Fruit fly (Drosophila melanogaster) whole organism, embryonic: Measurements from ENCODE around the gene Hex-t2.

Experiments used
- Atf-2 ChIP-seq: fragments of 200-800 bp; sonication (Bioruptor generic); optimal IDR thresholded peaks from 2 replicates; lab custom pipeline; 2016; ENCODE audit warnings: missing biosample characterization, missing genetic modification characterization
- CG11247 ChIP-seq: fragments of 200-800 bp; sonication (Bioruptor generic); IDR thresholded peaks from 2 replicates; pipeline ENCODE4 v1.3.6; 2022; ENCODE audit warnings: missing biosample characterization, missing genetic modification characterization
- CG12769 ChIP-seq: fragments of 200-800 bp; sonication (Bioruptor generic); optimal IDR thresholded peaks from 2 replicates; lab custom pipeline; 2019; ENCODE audit warnings: missing biosample characterization, mild to moderate bottlenecking, missing genetic modification characterization, moderate library complexity
- CG13894 ChIP-seq: fragments of 200-800 bp; sonication (Bioruptor generic); optimal IDR thresholded peaks from 3 replicates; lab custom pipeline; 2018; ENCODE audit warnings: missing biosample characterization, mild to moderate bottlenecking, missing genetic modification characterization, moderate library complexity
- CG18262 ChIP-seq: fragments of 200-800 bp; optimal IDR thresholded peaks from 3 replicates; lab custom pipeline; 2019; ENCODE audit warnings: missing biosample characterization, mild to moderate bottlenecking, missing genetic modification characterization, moderate library complexity
- CG2116 ChIP-seq: fragments of 200-800 bp; sonication (Bioruptor generic); optimal IDR thresholded peaks from 3 replicates; lab custom pipeline; 2018; ENCODE audit warnings: missing biosample characterization, mild to moderate bottlenecking, missing genetic modification characterization
- CG2889 ChIP-seq: fragments of 200-800 bp; sonication (Bioruptor generic); IDR thresholded peaks from 3 replicates; pipeline ENCODE4 v1.3.6; 2022; ENCODE audit warnings: missing biosample characterization, missing genetic modification characterization
- CG3163 ChIP-seq: fragments of 200-800 bp; sonication (Bioruptor generic); optimal IDR thresholded peaks from 3 replicates; lab custom pipeline; 2016; ENCODE audit warnings: missing biosample characterization, missing genetic modification characterization
- CG5180 ChIP-seq: fragments of 200-800 bp; sonication (Bioruptor generic); optimal IDR thresholded peaks from 3 replicates; lab custom pipeline; 2017; ENCODE audit warnings: missing biosample characterization, missing genetic modification characterization, mild to moderate bottlenecking, moderate library complexity, missing genetic modification reagents
- CG6689 ChIP-seq: fragments of 200-800 bp; sonication (Bioruptor generic); IDR thresholded peaks from 2 replicates; pipeline ENCODE4 v1.3.6; 2022; ENCODE audit warnings: missing biosample characterization, missing genetic modification characterization
- CG7786 ChIP-seq: fragments of 200-800 bp; sonication (Bioruptor generic); optimal IDR thresholded peaks from 2 replicates; lab custom pipeline; 2016; ENCODE audit warnings: missing biosample characterization, missing genetic modification characterization
- CG7928 ChIP-seq: fragments of 200-800 bp; sonication (Bioruptor generic); optimal IDR thresholded peaks from 2 replicates; lab custom pipeline; 2017; ENCODE audit warnings: missing biosample characterization, mild to moderate bottlenecking, missing genetic modification characterization
- Camta ChIP-seq: fragments of 200-800 bp; sonication (Bioruptor generic); optimal IDR thresholded peaks from 2 replicates; lab custom pipeline; 2016; ENCODE audit warnings: missing biosample characterization, missing genetic modification characterization
- Deaf1 ChIP-seq: fragments of 200-800 bp; optimal IDR thresholded peaks from 3 replicates; lab custom pipeline; 2019; ENCODE audit warnings: missing biosample characterization, mild to moderate bottlenecking, missing genetic modification characterization, moderate library complexity
- Doc3 ChIP-seq: fragments of 200-800 bp; sonication (Bioruptor generic); IDR thresholded peaks from 3 replicates; pipeline ENCODE4 v1.3.6; 2022; ENCODE audit warnings: missing biosample characterization, missing genetic modification characterization; ENCODE audit not compliant: partially characterized antibody
- Dp ChIP-seq: fragments of 200-800 bp; sonication (Bioruptor generic); optimal IDR thresholded peaks from 2 replicates; lab custom pipeline; 2018; ENCODE audit warnings: missing biosample characterization, mild to moderate bottlenecking, missing genetic modification characterization, moderate library complexity
- E2f1 ChIP-seq: fragments of 200-800 bp; sonication (Bioruptor generic); IDR thresholded peaks from 2 replicates; pipeline ENCODE4 v1.3.6; 2022; ENCODE audit warnings: missing biosample characterization, missing genetic modification characterization
- Gug ChIP-seq: fragments of 200-800 bp; sonication (Bioruptor generic); IDR thresholded peaks from 4 replicates; pipeline ENCODE4 v1.3.6; 2022; ENCODE audit warnings: missing biosample characterization, missing genetic modification characterization
- Hmx ChIP-seq: fragments of 200-800 bp; sonication (Bioruptor generic); optimal IDR thresholded peaks from 2 replicates; lab custom pipeline; 2016; ENCODE audit warnings: missing biosample characterization, missing genetic modification characterization
- Kr ChIP-seq: fragments of 200-800 bp; sonication (Bioruptor generic); optimal IDR thresholded peaks from 2 replicates; lab custom pipeline; 2017; ENCODE audit warnings: missing biosample characterization, mild to moderate bottlenecking, missing genetic modification characterization
- Max ChIP-seq: fragments of 200-800 bp; sonication (Bioruptor generic); optimal IDR thresholded peaks from 2 replicates; lab custom pipeline; 2016; ENCODE audit warnings: missing biosample characterization, mild to moderate bottlenecking, missing genetic modification characterization
- Med ChIP-seq: fragments of 200-800 bp; sonication (Bioruptor generic); peaks from one replicate; lab custom pipeline; 2016; ENCODE audit warnings: missing biosample characterization, missing genetic modification characterization, mild to moderate bottlenecking, inconsistent platforms, moderate library complexity
- Optix ChIP-seq: fragments of 200-800 bp; sonication (Bioruptor generic); IDR thresholded peaks from 3 replicates; pipeline ENCODE4 v1.3.6; 2022; ENCODE audit warnings: missing biosample characterization, missing genetic modification characterization
- Rfx ChIP-seq: fragments of 200-800 bp; sonication (Bioruptor generic); IDR thresholded peaks from 2 replicates; pipeline ENCODE4 v1.3.6; 2022; ENCODE audit warnings: missing biosample characterization, missing genetic modification characterization
- Sry-β ChIP-seq: fragments of 200-800 bp; sonication (Bioruptor generic); optimal IDR thresholded peaks from 2 replicates; lab custom pipeline; 2018; ENCODE audit warnings: missing biosample characterization, mild to moderate bottlenecking, missing genetic modification characterization, moderate library complexity
- TFAM ChIP-seq: fragments of 200-800 bp; sonication (Bioruptor generic); optimal IDR thresholded peaks from 2 replicates; lab custom pipeline; 2017; ENCODE audit warnings: missing biosample characterization, missing genetic modification characterization, inconsistent platforms
- Vsx1 ChIP-seq: fragments of 200-800 bp; sonication (Bioruptor generic); optimal IDR thresholded peaks from 2 replicates; lab custom pipeline; 2017; ENCODE audit warnings: missing biosample characterization, mild to moderate bottlenecking, missing genetic modification characterization, missing genetic modification reagents
- aop ChIP-seq: fragments of 200-800 bp; sonication (Bioruptor generic); IDR thresholded peaks from 2 replicates; pipeline ENCODE4 v1.3.6; 2022; ENCODE audit warnings: missing biosample characterization, missing genetic modification characterization
- caup ChIP-seq: fragments of 200-800 bp; sonication (Bioruptor generic); optimal IDR thresholded peaks from 3 replicates; lab custom pipeline; 2017; ENCODE audit warnings: missing biosample characterization, mild to moderate bottlenecking, missing genetic modification characterization, moderate library complexity; ENCODE audit not compliant: severe bottlenecking
- chinmo ChIP-seq: fragments of 200-800 bp; sonication (Bioruptor generic); IDR thresholded peaks from 4 replicates; pipeline ENCODE4 v1.3.6; 2022; ENCODE audit warnings: missing biosample characterization, missing genetic modification characterization; ENCODE audit not compliant: partially characterized antibody
- ci ChIP-seq: fragments of 200-800 bp; sonication (Bioruptor generic); IDR thresholded peaks from 3 replicates; pipeline ENCODE4 v1.3.6; 2022; ENCODE audit warnings: missing biosample characterization, missing genetic modification characterization
- crp ChIP-seq, 2 experiments: fragments of 200-800 bp; sonication (Bioruptor generic); optimal IDR thresholded peaks; 2 replicates in 1 of 2; 3 replicates in 1 of 2; lab custom pipeline; 2017; ENCODE audit warnings: missing biosample characterization in 2 of 2, missing genetic modification characterization in 2 of 2, mild to moderate bottlenecking in 1 of 2, moderate library complexity in 1 of 2
- cwo ChIP-seq: fragments of 200-800 bp; sonication (Bioruptor generic); optimal IDR thresholded peaks from 3 replicates; lab custom pipeline; 2017; ENCODE audit warnings: missing biosample characterization, missing genetic modification characterization, mild to moderate bottlenecking, moderate library complexity, missing genetic modification reagents
- disco-r ChIP-seq: fragments of 200-800 bp; sonication (Bioruptor generic); optimal IDR thresholded peaks from 2 replicates; lab custom pipeline; 2016; ENCODE audit warnings: missing biosample characterization, missing genetic modification characterization
- esg ChIP-seq: fragments of 200-800 bp; sonication (Bioruptor generic); conservative IDR thresholded peaks from 2 replicates; pipeline ENCODE4 v1.3.6; 2022; ENCODE audit warnings: missing biosample characterization, missing genetic modification characterization
- fru ChIP-seq: fragments of >200 bp; optimal IDR thresholded peaks from 2 replicates; lab custom pipeline; 2017
- gcm2 ChIP-seq: fragments of 200-800 bp; sonication (Bioruptor generic); optimal IDR thresholded peaks from 2 replicates; lab custom pipeline; 2016; ENCODE audit warnings: missing biosample characterization, missing genetic modification characterization
- grau ChIP-seq: fragments of 200-800 bp; optimal IDR thresholded peaks from 3 replicates; lab custom pipeline; 2019; ENCODE audit warnings: missing biosample characterization, mild to moderate bottlenecking, missing genetic modification characterization, moderate library complexity
- h ChIP-seq: fragments of >200 bp; optimal IDR thresholded peaks from 2 replicates; lab custom pipeline; 2017
- hb ChIP-seq: fragments of 200-800 bp; sonication (Bioruptor generic); IDR thresholded peaks from 3 replicates; pipeline ENCODE4 v1.3.6; 2022; ENCODE audit warnings: missing biosample characterization, missing genetic modification characterization; ENCODE audit not compliant: partially characterized antibody
- jigr1 ChIP-seq: fragments of 200-800 bp; sonication (Bioruptor generic); IDR thresholded peaks from 3 replicates; pipeline ENCODE4 v1.3.6; 2022; ENCODE audit warnings: missing biosample characterization, missing genetic modification characterization
- kni ChIP-seq: fragments of 200-800 bp; sonication (Bioruptor generic); optimal IDR thresholded peaks from 3 replicates; lab custom pipeline; 2017; ENCODE audit warnings: mild to moderate bottlenecking, missing biosample characterization, missing genetic modification reagents, missing genetic modification characterization
- lab ChIP-seq: fragments of 200-800 bp; sonication (Bioruptor generic); optimal IDR thresholded peaks from 3 replicates; lab custom pipeline; 2017; ENCODE audit warnings: missing biosample characterization, missing genetic modification characterization, mild to moderate bottlenecking, moderate library complexity, missing genetic modification reagents
- lov ChIP-seq, 2 experiments: fragments of 200-800 bp in 1 of 2; fragments of >200 bp in 1 of 2; sonication (Bioruptor generic) in 1 of 2; IDR thresholded peaks in 1 of 2; optimal IDR thresholded peaks in 1 of 2; 2 replicates in 1 of 2; 3 replicates in 1 of 2; pipeline versions ENCODE4 v1.3.6 to Lab custom; 2017 to 2022; ENCODE audit warnings: missing biosample characterization in 1 of 2, missing genetic modification characterization in 1 of 2
- sens ChIP-seq: fragments of 200-800 bp; sonication (Bioruptor generic); peaks from one replicate; lab custom pipeline; 2016; ENCODE audit warnings: missing biosample characterization, missing genetic modification characterization
- sr ChIP-seq: fragments of 200-800 bp; sonication (Bioruptor generic); IDR thresholded peaks from 3 replicates; pipeline ENCODE4 v1.3.6; 2022; ENCODE audit warnings: missing biosample characterization, missing genetic modification characterization
- sug ChIP-seq: fragments of 200-800 bp; optimal IDR thresholded peaks from 2 replicates; lab custom pipeline; 2019; ENCODE audit warnings: missing biosample characterization, mild to moderate bottlenecking, missing genetic modification characterization, moderate library complexity
- unc-4 ChIP-seq: fragments of 200-800 bp; sonication (Bioruptor generic); IDR thresholded peaks from 2 replicates; pipeline ENCODE4 v1.3.6; 2022; ENCODE audit warnings: missing biosample characterization, missing genetic modification characterization; ENCODE audit not compliant: partially characterized antibody
- z ChIP-seq: fragments of 200-800 bp; sonication (Bioruptor generic); IDR thresholded peaks from 3 replicates; pipeline ENCODE4 v1.3.6; 2022; ENCODE audit warnings: missing biosample characterization, missing genetic modification characterization

Gene Hex-t2

DNA sequence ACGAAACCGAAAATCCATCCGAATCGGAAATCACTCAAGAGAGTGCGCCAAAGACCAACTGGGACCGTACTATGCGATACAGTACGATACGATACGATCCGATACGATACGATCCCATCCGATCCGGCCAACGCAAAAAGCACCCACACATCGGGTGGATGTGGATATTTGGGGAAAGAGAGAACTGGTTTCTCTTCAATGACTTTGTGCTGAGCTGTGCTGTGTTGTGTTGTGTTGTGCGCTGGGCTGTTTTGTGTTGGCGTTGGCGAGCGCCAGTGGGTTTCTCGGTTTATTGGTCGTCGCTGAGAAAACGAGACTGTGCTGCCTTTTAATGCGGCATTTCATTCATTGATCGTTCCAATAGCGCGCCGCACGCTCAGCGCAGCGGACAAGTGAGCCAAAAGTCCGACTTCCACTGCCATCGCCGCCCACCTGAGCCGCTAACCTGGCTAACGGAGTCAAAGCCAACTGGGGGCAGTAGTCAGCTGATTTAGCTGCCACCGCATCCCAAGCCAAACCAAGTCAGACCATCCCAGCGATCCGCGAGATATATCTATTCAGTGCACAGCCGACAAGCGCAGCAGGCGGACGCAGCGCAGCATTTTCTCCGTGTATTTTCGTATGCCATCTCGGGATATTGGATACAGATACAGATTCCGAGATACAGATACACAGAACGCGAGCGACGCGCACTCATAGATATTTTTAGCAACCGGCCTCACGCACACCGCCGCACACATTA lies 9.8 kb upstream of the Hex-t2 start, which contains the start of gene tx (continued):
- TF ChIP-seq sens (GFP tag; lab: Kevin White, UChicago) (peak; percentile 70), ci (GFP tag; lab: Robert Waterston, UW) (peak; percentile 13; the same call in 1 of the 3 replicates), CG13894 (tag; lab: Kevin White, UChicago) (peak; percentile 49), gcm2 (GFP tag; lab: Kevin White, UChicago) (no peak), Gug (no peak), cwo (GFP tag; lab: Kevin White, UChicago) (peak; percentile 46), CG18262 (tag; lab: Kevin White, UChicago) (no peak), TFAM (GFP tag; lab: Kevin White, UChicago) (no peak), Doc3 (GFP tag; lab: Robert Waterston, UW) (no peak), CG3163 (GFP tag; lab: Kevin White, UChicago) (peak; percentile 92), CG7786 (GFP tag; lab: Kevin White, UChicago) (no peak), CG11247 (GFP tag; lab: Robert Waterston, UW) (0 out of 2 replicates have a peak, but pooled peaks have one; percentile 31), CG5180 (GFP tag; lab: Kevin White, UChicago) (peak; percentile 41), Vsx1 (GFP tag; lab: Kevin White, UChicago) (no peak), CG12769 (tag; lab: Kevin White, UChicago) (peak; percentile 85), sug (tag; lab: Kevin White, UChicago) (peak; percentile 11), E2f1 (GFP tag; lab: Robert Waterston, UW) (no peak), aop (no peak), unc-4 (GFP tag; lab: Robert Waterston, UW) (0 out of 2 replicates have a peak, but pooled peaks have one; percentile 14), Max (no peak), Atf-2 (no peak), kni (peak; percentile 69), crp (GFP tag; optimal IDR thresholded peaks at IDR 0.05; lab: Kevin White, UChicago) (peak in 1 of 2 experiments; percentile 34), chinmo (peak; percentile 77; the same call in 1 of the 4 replicates), Deaf1 (tag; lab: Kevin White, UChicago) (peak; percentile 89), Hmx (GFP tag; lab: Kevin White, UChicago) (no peak), hb (GFP tag; lab: Robert Waterston, UW) (0 out of 3 replicates have a peak, but pooled peaks have one; percentile 47), fru (lab: Kevin White, UChicago) (no peak), Med (GFP tag; lab: Kevin White, UChicago) (peak; percentile 51), z (GFP tag; lab: Robert Waterston, UW) (peak; percentile 95), lov (optimal IDR thresholded peaks at IDR 0.05; lab: Kevin White, UChicago) (no peak), lov (GFP tag; IDR thresholded peaks at IDR 0.05; lab: Robert Waterston, UW) (no peak), sr (GFP tag; lab: Robert Waterston, UW) (peak; percentile 98), Optix (GFP tag; lab: Robert Waterston, UW) (no peak), esg (GFP tag; lab: Robert Waterston, UW) (no peak), CG2889 (GFP tag; lab: Robert Waterston, UW) (no peak), CG6689 (GFP tag; lab: Robert Waterston, UW) (no peak), CG7928 (GFP tag; lab: Kevin White, UChicago) (no peak), Sry-β (no peak), Dp (GFP tag; lab: Kevin White, UChicago) (no peak), Kr (GFP tag; lab: Kevin White, UChicago) (no peak), CG2116 (GFP tag; lab: Kevin White, UChicago) (no peak), disco-r (GFP tag; lab: Kevin White, UChicago) (no peak), Rfx (no peak), caup (GFP tag; lab: Kevin White, UChicago) (no peak), h (no peak), jigr1 (GFP tag; lab: Robert Waterston, UW) (no peak), Camta (no peak), grau (tag; lab: Kevin White, UChicago) (no peak), lab (GFP tag; lab: Kevin White, UChicago) (no peak)
